Fruit fly (Drosophila melanogaster) whole organism, embryonic: ENCODE data around the gene FASN2.
A peak's percentile ranks its signal among the peaks of the same experiment; 100 is the strongest.

Source experiments
- Atf6 ChIP-seq: fragments of 200-800 bp; sonication (Bioruptor generic); IDR thresholded peaks from 2 replicates; pipeline ENCODE4 v1.3.6; 2022; ENCODE audit warnings: missing biosample characterization, missing genetic modification characterization
- Awh ChIP-seq: fragments of 200-800 bp; sonication (Bioruptor generic); IDR thresholded peaks from 2 replicates; pipeline ENCODE4, ENCODE4 v1.3.6; 2022; ENCODE audit warnings: missing biosample characterization, missing genetic modification characterization
- B-H2 ChIP-seq: fragments of 200-800 bp; sonication (Bioruptor generic); optimal IDR thresholded peaks from 2 replicates; lab custom pipeline; 2018; ENCODE audit warnings: missing biosample characterization, mild to moderate bottlenecking, missing genetic modification characterization
- Bgb ChIP-seq: fragments of 200-800 bp; sonication (Bioruptor generic); IDR thresholded peaks from 2 replicates; pipeline ENCODE4 v1.3.6; 2022; ENCODE audit warnings: missing biosample characterization, missing genetic modification characterization; ENCODE audit not compliant: partially characterized antibody
- C15 ChIP-seq: fragments of 200-800 bp; sonication (Bioruptor generic); IDR thresholded peaks from 3 replicates; pipeline ENCODE4 v1.3.6; 2022; ENCODE audit warnings: missing biosample characterization, missing genetic modification characterization
- CG10147 ChIP-seq: fragments of 200-800 bp; sonication (Bioruptor generic); optimal IDR thresholded peaks from 2 replicates; lab custom pipeline; 2019; ENCODE audit warnings: missing biosample characterization, mild to moderate bottlenecking, missing genetic modification characterization, moderate library complexity
- CG10431 ChIP-seq: fragments of 200-800 bp; sonication (Bioruptor generic); optimal IDR thresholded peaks from 3 replicates; lab custom pipeline; 2018; ENCODE audit warnings: missing biosample characterization, mild to moderate bottlenecking, missing genetic modification characterization
- CG10543 ChIP-seq: fragments of 200-800 bp; sonication (Bioruptor generic); optimal IDR thresholded peaks from 3 replicates; lab custom pipeline; 2017; ENCODE audit warnings: missing biosample characterization, mild to moderate bottlenecking, missing genetic modification characterization, moderate library complexity
- CG17568 ChIP-seq: fragments of 200-800 bp; sonication (Bioruptor generic); optimal IDR thresholded peaks from 2 replicates; lab custom pipeline; 2018; ENCODE audit warnings: missing biosample characterization, mild to moderate bottlenecking, missing genetic modification characterization, moderate library complexity
- CG1792 ChIP-seq: fragments of 200-800 bp; sonication (Bioruptor generic); optimal IDR thresholded peaks from 2 replicates; lab custom pipeline; 2016; ENCODE audit warnings: missing biosample characterization, missing genetic modification characterization
- CG2120 ChIP-seq: fragments of 200-800 bp; sonication (Bioruptor generic); optimal IDR thresholded peaks from 3 replicates; lab custom pipeline; 2016; ENCODE audit warnings: missing biosample characterization, missing genetic modification characterization
- CG31224 ChIP-seq: fragments of 200-800 bp; sonication (Bioruptor generic); IDR thresholded peaks from 2 replicates; pipeline ENCODE4 v1.3.6; 2022; ENCODE audit warnings: missing biosample characterization, missing genetic modification characterization
- CG34376 ChIP-seq: fragments of 200-800 bp; sonication (Bioruptor generic); optimal IDR thresholded peaks from 2 replicates; lab custom pipeline; 2018; ENCODE audit warnings: missing biosample characterization, mild to moderate bottlenecking, missing genetic modification characterization
- CG4424 ChIP-seq: fragments of 200-800 bp; sonication (Bioruptor generic); optimal IDR thresholded peaks from 3 replicates; lab custom pipeline; 2016; ENCODE audit warnings: missing biosample characterization, missing genetic modification characterization
- CG4707 ChIP-seq: fragments of 200-800 bp; sonication (Bioruptor generic); optimal IDR thresholded peaks from 2 replicates; lab custom pipeline; 2018; ENCODE audit warnings: missing biosample characterization, mild to moderate bottlenecking, missing genetic modification characterization, moderate library complexity
- CG4820 ChIP-seq: fragments of 200-800 bp; sonication (Bioruptor generic); optimal IDR thresholded peaks from 3 replicates; lab custom pipeline; 2016; ENCODE audit warnings: missing biosample characterization, missing genetic modification characterization
- CG4854 ChIP-seq: fragments of 200-800 bp; sonication (Bioruptor generic); optimal IDR thresholded peaks from 2 replicates; lab custom pipeline; 2016; ENCODE audit warnings: missing biosample characterization, missing genetic modification characterization, inconsistent platforms
- CG6683 ChIP-seq: fragments of 200-800 bp; sonication (Bioruptor generic); optimal IDR thresholded peaks from 2 replicates; lab custom pipeline; 2017; ENCODE audit warnings: missing biosample characterization, mild to moderate bottlenecking, missing genetic modification characterization, missing genetic modification reagents
- CG7271 ChIP-seq: fragments of 200-800 bp; sonication (Bioruptor generic); optimal IDR thresholded peaks from 2 replicates; lab custom pipeline; 2018; ENCODE audit warnings: missing biosample characterization, mild to moderate bottlenecking, missing genetic modification characterization, moderate library complexity
- CG8924 ChIP-seq: fragments of 200-800 bp; optimal IDR thresholded peaks from 3 replicates; lab custom pipeline; 2019; ENCODE audit warnings: missing biosample characterization, mild to moderate bottlenecking, missing genetic modification characterization, moderate library complexity
- CG9727 ChIP-seq: fragments of 200-800 bp; sonication (Bioruptor generic); optimal IDR thresholded peaks from 3 replicates; lab custom pipeline; 2017; ENCODE audit warnings: missing biosample characterization, mild to moderate bottlenecking, missing genetic modification characterization
- CoRest ChIP-seq: fragments of 200-800 bp; sonication (Bioruptor generic); optimal IDR thresholded peaks from 3 replicates; lab custom pipeline; 2018; ENCODE audit warnings: missing biosample characterization, mild to moderate bottlenecking, missing genetic modification characterization, moderate library complexity
- Doc3 ChIP-seq: fragments of 200-800 bp; sonication (Bioruptor generic); IDR thresholded peaks from 3 replicates; pipeline ENCODE4 v1.3.6; 2022; ENCODE audit warnings: missing biosample characterization, missing genetic modification characterization; ENCODE audit not compliant: partially characterized antibody
- E2f2 ChIP-seq: fragments of 200-800 bp; sonication (Bioruptor generic); IDR thresholded peaks from 2 replicates; pipeline ENCODE4 v1.3.6; 2022; ENCODE audit warnings: missing biosample characterization, missing genetic modification characterization
- Elba2 ChIP-seq: fragments of 200-800 bp; sonication (Bioruptor generic); optimal IDR thresholded peaks from 3 replicates; lab custom pipeline; 2016; ENCODE audit warnings: missing biosample characterization, missing genetic modification characterization
- Hr51 ChIP-seq, 2 experiments: fragments of 200-800 bp; sonication (Bioruptor generic); optimal IDR thresholded peaks; 2 replicates in 1 of 2; 3 replicates in 1 of 2; lab custom pipeline; 2016 to 2018; ENCODE audit warnings: missing biosample characterization in 2 of 2, missing genetic modification characterization in 2 of 2, mild to moderate bottlenecking in 1 of 2, moderate library complexity in 1 of 2
- Sox100B ChIP-seq: fragments of 200-800 bp; sonication (Bioruptor generic); optimal IDR thresholded peaks from 3 replicates; lab custom pipeline; 2018; ENCODE audit warnings: missing biosample characterization, mild to moderate bottlenecking, missing genetic modification characterization
- TFAM ChIP-seq: fragments of 200-800 bp; sonication (Bioruptor generic); optimal IDR thresholded peaks from 2 replicates; lab custom pipeline; 2017; ENCODE audit warnings: missing biosample characterization, missing genetic modification characterization, inconsistent platforms
- aop ChIP-seq: fragments of 200-800 bp; sonication (Bioruptor generic); IDR thresholded peaks from 2 replicates; pipeline ENCODE4 v1.3.6; 2022; ENCODE audit warnings: missing biosample characterization, missing genetic modification characterization
- bab2 ChIP-seq: fragments of 200-800 bp; sonication (Bioruptor generic); optimal IDR thresholded peaks from 2 replicates; lab custom pipeline; 2016; ENCODE audit warnings: missing biosample characterization, missing genetic modification characterization
- br ChIP-seq: fragments of >200 bp; optimal IDR thresholded peaks from 2 replicates; lab custom pipeline; 2017
- cato ChIP-seq: fragments of 200-800 bp; sonication (Bioruptor generic); optimal IDR thresholded peaks from 2 replicates; lab custom pipeline; 2016; ENCODE audit warnings: missing biosample characterization, missing genetic modification characterization, borderline replicate concordance
- cwo ChIP-seq: fragments of 200-800 bp; sonication (Bioruptor generic); optimal IDR thresholded peaks from 3 replicates; lab custom pipeline; 2017; ENCODE audit warnings: missing biosample characterization, missing genetic modification characterization, mild to moderate bottlenecking, moderate library complexity, missing genetic modification reagents
- dmrt99B ChIP-seq: fragments of 200-800 bp; sonication (Bioruptor generic); optimal IDR thresholded peaks from 2 replicates; lab custom pipeline; 2018; ENCODE audit warnings: missing biosample characterization, mild to moderate bottlenecking, missing genetic modification characterization, moderate library complexity
- esg ChIP-seq: fragments of 200-800 bp; sonication (Bioruptor generic); conservative IDR thresholded peaks from 2 replicates; pipeline ENCODE4 v1.3.6; 2022; ENCODE audit warnings: missing biosample characterization, missing genetic modification characterization
- eyg ChIP-seq: fragments of 200-800 bp; sonication (Bioruptor generic); optimal IDR thresholded peaks from 3 replicates; lab custom pipeline; 2016; ENCODE audit warnings: missing biosample characterization, missing genetic modification characterization
- gsb ChIP-seq: fragments of 200-800 bp; sonication (Bioruptor generic); IDR thresholded peaks from 2 replicates; pipeline ENCODE4 v1.3.6; 2022; ENCODE audit warnings: missing biosample characterization, missing genetic modification characterization
- hkb ChIP-seq, 2 experiments: fragments of 200-800 bp in 1 of 2; fragments of >200 bp in 1 of 2; sonication (Bioruptor generic) in 1 of 2; IDR thresholded peaks in 1 of 2; optimal IDR thresholded peaks in 1 of 2; 2 replicates each; pipeline versions ENCODE4 v1.3.6 to Lab custom; 2017 to 2022; ENCODE audit warnings: missing biosample characterization in 1 of 2, missing genetic modification characterization in 1 of 2
- lola ChIP-seq, 3 experiments: fragments of >200 bp in 2 of 3; fragments of 200-800 bp in 1 of 3; sonication (Bioruptor generic) in 1 of 3; optimal IDR thresholded peaks; 2 replicates each; lab custom pipeline; 2017 to 2019; ENCODE audit warnings: missing biosample characterization in 3 of 3, missing genetic modification characterization in 3 of 3, mild to moderate bottlenecking in 1 of 3, moderate library complexity in 1 of 3
- luna ChIP-seq: fragments of 200-800 bp; sonication (Bioruptor generic); optimal IDR thresholded peaks from 2 replicates; lab custom pipeline; 2016; ENCODE audit warnings: missing biosample characterization, missing genetic modification characterization
- onecut ChIP-seq: fragments of 200-800 bp; sonication (Bioruptor generic); IDR thresholded peaks from 2 replicates; pipeline ENCODE4 v1.3.6; 2022; ENCODE audit warnings: missing biosample characterization, missing genetic modification characterization
- otp ChIP-seq: fragments of 200-800 bp; sonication (Bioruptor generic); IDR thresholded peaks from 3 replicates; pipeline ENCODE4, ENCODE4 v1.3.6; 2022; ENCODE audit warnings: missing biosample characterization, missing genetic modification characterization
- pho ChIP-seq: fragments of 200-800 bp; sonication (Bioruptor generic); optimal IDR thresholded peaks from 2 replicates; lab custom pipeline; 2016; ENCODE audit warnings: missing biosample characterization, missing genetic modification characterization
- run ChIP-seq: fragments of 200-800 bp; sonication (Bioruptor generic); optimal IDR thresholded peaks from 3 replicates; lab custom pipeline; 2018; ENCODE audit warnings: missing biosample characterization, mild to moderate bottlenecking, missing genetic modification characterization
- sna ChIP-seq: fragments of 200-800 bp; sonication (Bioruptor generic); IDR thresholded peaks from 2 replicates; pipeline ENCODE4 v1.3.6; 2022; ENCODE audit warnings: missing biosample characterization, missing genetic modification characterization; ENCODE audit not compliant: partially characterized antibody
- sob ChIP-seq: fragments of 200-800 bp; sonication (Bioruptor generic); IDR thresholded peaks from 2 replicates; pipeline ENCODE4 v1.3.6; 2022; ENCODE audit warnings: missing biosample characterization, missing genetic modification characterization
- tna ChIP-seq: fragments of 200-800 bp; sonication (Bioruptor generic); IDR thresholded peaks from 2 replicates; pipeline ENCODE4 v1.3.6; 2022; ENCODE audit warnings: missing biosample characterization, missing genetic modification characterization; ENCODE audit not compliant: partially characterized antibody
- zen2 ChIP-seq: fragments of 200-800 bp; sonication (Bioruptor generic); IDR thresholded peaks from 3 replicates; pipeline ENCODE4 v1.3.6; 2022; ENCODE audit warnings: missing biosample characterization, missing genetic modification characterization; ENCODE audit not compliant: partially characterized antibody
- zfh2 ChIP-seq: fragments of 200-800 bp; sonication (Bioruptor generic); optimal IDR thresholded peaks from 2 replicates; lab custom pipeline; 2016; ENCODE audit warnings: missing biosample characterization, missing genetic modification characterization

FASN2 gene

dm6 chr2L:3041918-3042615 is 1.7 kb upstream of the FASN2 start, which contains the start of gene CG17261 (continued):
- TF ChIP-seq eyg, result no peak
- peak; percentile 86 for TF ChIP-seq CG2120 (GFP tag; lab: Kevin White, UChicago)
- no peak for TF ChIP-seq CG4854 (GFP tag; lab: Kevin White, UChicago)
- TF ChIP-seq CG6683 (GFP tag; lab: Kevin White, UChicago), result peak; percentile 6
- TF ChIP-seq hkb (optimal IDR thresholded peaks at IDR 0.05; lab: Kevin White, UChicago), result no peak
- no peak for TF ChIP-seq hkb (GFP tag; IDR thresholded peaks at IDR 0.05; lab: Robert Waterston, UW)
- peak; percentile 25 for TF ChIP-seq CoRest (tag; lab: Kevin White, UChicago)
- TF ChIP-seq otp, result 0 out of 3 replicates have a peak, but pooled peaks have one; percentile 33
- TF ChIP-seq B-H2 (GFP tag; lab: Kevin White, UChicago), result no peak
- no peak for TF ChIP-seq aop (GFP tag; lab: Robert Waterston, UW)
- peak; percentile 99 for TF ChIP-seq CG34376 (GFP tag; lab: Kevin White, UChicago)
- no peak for TF ChIP-seq CG10147
- no peak for TF ChIP-seq zen2 (GFP tag; lab: Robert Waterston, UW)
- no peak for TF ChIP-seq run (tag; lab: Kevin White, UChicago)
- TF ChIP-seq cwo (GFP tag; lab: Kevin White, UChicago), result peak; percentile 99
- TF ChIP-seq zfh2, result peak; percentile 34
- TF ChIP-seq luna (GFP tag; lab: Kevin White, UChicago), result no peak
- TF ChIP-seq lola (GFP tag; optimal IDR thresholded peaks at IDR 0.05; lab: Kevin White, UChicago), result no peak
- no peak for TF ChIP-seq sna (GFP tag; lab: Robert Waterston, UW)
- peak; percentile 88 for TF ChIP-seq CG10543 (GFP tag; lab: Kevin White, UChicago)
- TF ChIP-seq pho (GFP tag; lab: Kevin White, UChicago), result peak; percentile 61
- no peak for TF ChIP-seq br (lab: Kevin White, UChicago)
- TF ChIP-seq CG1792 (GFP tag; lab: Kevin White, UChicago), result no peak
- no peak for TF ChIP-seq Awh
- no peak for TF ChIP-seq cato (GFP tag; lab: Kevin White, UChicago)
- peak; percentile 28 for TF ChIP-seq bab2 (GFP tag; lab: Kevin White, UChicago)
- TF ChIP-seq Bgb (GFP tag; lab: Robert Waterston, UW), result no peak
- TF ChIP-seq CG9727 (GFP tag; lab: Kevin White, UChicago), result peak; percentile 55
- no peak for TF ChIP-seq C15 (GFP tag; lab: Robert Waterston, UW)
- no peak for TF ChIP-seq gsb
- peak; percentile 22 for TF ChIP-seq dmrt99B (tag; lab: Kevin White, UChicago)
- TF ChIP-seq esg, result no peak
- no peak for TF ChIP-seq TFAM (GFP tag; lab: Kevin White, UChicago)
- no peak for TF ChIP-seq CG4820 (GFP tag; lab: Kevin White, UChicago)
- TF ChIP-seq CG8924 (tag; lab: Kevin White, UChicago), result peak; percentile 50
- no peak for TF ChIP-seq CG4424 (GFP tag; lab: Kevin White, UChicago)
- TF ChIP-seq Atf6, result peak; percentile 60; the same call in 1 of the 2 replicates
- TF ChIP-seq onecut, result no peak
- no peak for TF ChIP-seq CG7271 (tag; lab: Kevin White, UChicago)
- TF ChIP-seq CG10431 (GFP tag; lab: Kevin White, UChicago), result no peak
- TF ChIP-seq CG31224 (GFP tag; lab: Robert Waterston, UW), result no peak
- no peak for TF ChIP-seq Elba2 (GFP tag; lab: Kevin White, UChicago)
- TF ChIP-seq Sox100B (GFP tag; lab: Kevin White, UChicago), result no peak
- peak; percentile 47; the same call in 1 of the 2 replicates for TF ChIP-seq sob (GFP tag; lab: Robert Waterston, UW)
- TF ChIP-seq E2f2 (GFP tag; lab: Robert Waterston, UW), result no peak; the same call in 1 of the 2 replicates
- peak; percentile 4 for TF ChIP-seq CG17568 (GFP tag; lab: Kevin White, UChicago)
- peak; percentile 21 to 35 for TF ChIP-seq Hr51 (GFP tag; optimal IDR thresholded peaks at IDR 0.05; lab: Kevin White, UChicago)
- no peak for TF ChIP-seq Doc3 (GFP tag; lab: Robert Waterston, UW)
- TF ChIP-seq CG4707 (GFP tag; lab: Kevin White, UChicago), result no peak
- no peak for TF ChIP-seq tna (GFP tag; lab: Robert Waterston, UW)
